Worm (Caenorhabditis elegans) whole organism, L4 larva: ENCODE measurements around the gene leo-1.
A peak's percentile ranks its signal among the peaks of the same experiment; 100 is the strongest.

ENCODE experiments used
- F37D6.2 ChIP-seq: sonication (generic microtip); optimal IDR thresholded peaks from 2 replicates; lab custom pipeline; 2016; ENCODE audit warnings: mild to moderate bottlenecking, missing genetic modification characterization, missing compliant biosample characterization
- dve-1 ChIP-seq: sonication (generic microtip); optimal IDR thresholded peaks from 2 replicates; lab custom pipeline; 2017; ENCODE audit warnings: antibody characterized with exemption, mild to moderate bottlenecking, missing genetic modification characterization, missing compliant biosample characterization; ENCODE audit not compliant: insufficient read depth
- lim-7 ChIP-seq: fragments of 200-800 bp; sonication (Bioruptor generic); IDR thresholded peaks from 2 replicates; pipeline ENCODE4 v1.3.6; 2022; ENCODE audit warnings: missing genetic modification characterization, missing compliant biosample characterization
- lin-39 ChIP-seq: fragments of 150-350 bp; optimal IDR thresholded peaks from 2 replicates; lab custom pipeline; 2014; ENCODE audit warnings: missing biosample characterization, missing genetic modification reagents, missing genetic modification characterization
- nhr-102 ChIP-seq: sonication (generic microtip); optimal IDR thresholded peaks from 2 replicates; lab custom pipeline; 2016; ENCODE audit warnings: mild to moderate bottlenecking, missing genetic modification characterization, moderate library complexity, missing compliant biosample characterization
- nhr-6 ChIP-seq: fragments of 150-350 bp; optimal IDR thresholded peaks from 2 replicates; lab custom pipeline; 2014; ENCODE audit warnings: missing biosample characterization, missing genetic modification characterization
- ztf-7 ChIP-seq: fragments of 150-350 bp; optimal IDR thresholded peaks from 2 replicates; lab custom pipeline; 2014; ENCODE audit warnings: missing biosample characterization, missing genetic modification characterization

ce11 chrIV:11307770-11308169 is 21.4 kb downstream of the leo-1 start:
- peak; percentile 72 for TF ChIP-seq nhr-6 (tag; lab: Kevin White, UChicago)
- no peak for TF ChIP-seq lim-7 (GFP tag; lab: Robert Waterston, UW)
- TF ChIP-seq F37D6.2: no peak
- TF ChIP-seq nhr-102 (tag; lab: Kevin White, UChicago): no peak
- TF ChIP-seq lin-39: no peak
- no peak for TF ChIP-seq dve-1 (tag; lab: Kevin White, UChicago)
- TF ChIP-seq ztf-7 (tag; lab: Kevin White, UChicago): no peak
